Worm (Caenorhabditis elegans) whole organism, L4/young adult: ENCODE measurements around the gene F54B11.10.

Experiments
- W03F9.2 ChIP-seq: fragments of 150-350 bp; optimal IDR thresholded peaks from 2 replicates; lab custom pipeline; 2014; ENCODE audit warnings: missing biosample characterization, missing genetic modification characterization
- dao-5 ChIP-seq: sonication (generic microtip); optimal IDR thresholded peaks from 2 replicates; lab custom pipeline; 2016; ENCODE audit warnings: missing genotype, missing genetic modification characterization, moderate library complexity, missing compliant biosample characterization
- him-1 ChIP-seq: sonication (generic microtip); optimal IDR thresholded peaks from 2 replicates; lab custom pipeline; 2016; ENCODE audit warnings: missing genotype, missing genetic modification reagents, missing genetic modification characterization, missing compliant biosample characterization

DNA sequence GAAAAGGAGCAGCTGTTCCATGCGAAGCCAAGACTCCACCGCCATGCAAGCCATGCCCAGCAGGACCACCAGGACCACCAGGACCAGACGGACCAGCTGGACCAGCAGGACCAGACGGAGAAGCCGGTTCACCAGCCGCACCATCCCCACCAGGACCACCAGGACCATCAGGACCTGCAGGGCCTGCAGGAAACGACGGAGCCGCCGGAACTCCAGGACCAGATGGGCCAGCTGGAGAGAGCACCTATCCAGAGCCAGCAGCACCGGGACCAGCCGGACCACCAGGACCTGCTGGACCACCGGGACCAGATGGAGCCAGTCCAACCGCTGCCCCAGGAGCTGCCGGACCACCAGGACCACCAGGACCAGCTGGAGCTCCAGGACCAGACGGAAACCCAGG is 10.0 kb downstream of the F54B11.10 start:
- TF ChIP-seq him-1 (tag; lab: Kevin White, UChicago) (no peak), W03F9.2 (tag; lab: Kevin White, UChicago) (no peak), dao-5 (no peak)
